Worm (Caenorhabditis elegans): ENCODE measurements around the gene dcar-1.

Gene dcar-1

DNA sequence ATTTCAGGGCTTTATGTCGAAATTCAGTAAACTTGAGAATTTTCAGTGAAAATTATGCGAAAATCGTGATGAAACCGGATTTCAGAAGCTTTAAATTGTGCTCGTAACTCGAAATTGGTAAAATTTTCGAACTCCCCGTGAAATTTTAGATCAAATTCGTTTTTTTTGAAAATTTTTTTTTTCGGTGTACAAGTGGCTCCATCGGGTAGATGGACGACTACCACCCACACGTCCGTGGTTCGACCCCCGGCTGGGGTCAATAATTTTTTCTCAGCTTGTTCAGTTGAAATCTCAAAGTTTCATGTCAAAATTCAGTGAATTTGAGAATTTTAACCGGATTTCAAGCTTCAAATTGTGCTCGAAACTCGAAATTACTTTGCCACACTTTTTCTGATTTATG is 25.7 kb downstream of the dcar-1 start:
- TF ChIP-seq snpc-1.3 (tag; optimal IDR thresholded peaks at IDR 0.05; ENCODE audit: insufficient read depth): no peak
- TF ChIP-seq lir-1 (GFP tag; conservative IDR thresholded peaks at IDR 0.05): no peak
- TF ChIP-seq ekl-4 (GFP tag; IDR thresholded peaks at IDR 0.05): 0 out of 2 replicates have a peak, but pooled peaks have one; percentile 14
- TF ChIP-seq T07F8.4 (tag; optimal IDR thresholded peaks at IDR 0.05): no peak
- no peak for TF ChIP-seq ceh-58 (GFP tag; IDR thresholded peaks at IDR 0.05)
- no peak for TF ChIP-seq lsy-27 (tag; optimal IDR thresholded peaks at IDR 0.05; ENCODE audit: borderline replicate concordance, insufficient read depth)
- no peak for TF ChIP-seq rec-8 (tag; optimal IDR thresholded peaks at IDR 0.05)
- no peak for TF ChIP-seq F22D6.2 (tag; optimal IDR thresholded peaks at IDR 0.05)
- no peak for TF ChIP-seq bed-1 (GFP tag; IDR thresholded peaks at IDR 0.05)
- TF ChIP-seq dpl-1 (GFP tag; optimal IDR thresholded peaks at IDR 0.05): no peak
- TF ChIP-seq nfya-1 (tag; optimal IDR thresholded peaks at IDR 0.05; ENCODE audit: borderline replicate concordance, insufficient read depth): no peak
- no peak for TF ChIP-seq lsl-1 (GFP tag; optimal IDR thresholded peaks at IDR 0.05)
- TF ChIP-seq tlf-1 (GFP tag; optimal IDR thresholded peaks at IDR 0.05): no peak
- TF ChIP-seq akir-1 (GFP tag; optimal IDR thresholded peaks at IDR 0.05): no peak
- no peak for TF ChIP-seq pha-4 (tag; optimal IDR thresholded peaks at IDR 0.05)
- TF ChIP-seq him-1 (tag; optimal IDR thresholded peaks at IDR 0.05): peak; percentile 95
- TF ChIP-seq tbp1 (GFP tag; optimal IDR thresholded peaks at IDR 0.05): no peak
- TF ChIP-seq ztf-18 (tag; optimal IDR thresholded peaks at IDR 0.05): no peak
- TF ChIP-seq F57C9.4 (tag; optimal IDR thresholded peaks at IDR 0.05): no peak
- TF ChIP-seq ets-4 (GFP tag; optimal IDR thresholded peaks at IDR 0.05): no peak
- no peak for TF ChIP-seq madf-10 (tag; optimal IDR thresholded peaks at IDR 0.05)
- TF ChIP-seq ama-1 (optimal IDR thresholded peaks at IDR 0.05): no peak
- peak in 1 of 2 experiments; percentile 20 for TF ChIP-seq ama-1 (GFP tag; optimal IDR thresholded peaks at IDR 0.05)
- TF ChIP-seq mel-28 (tag; optimal IDR thresholded peaks at IDR 0.05; ENCODE audit: borderline replicate concordance): no peak
- no peak for TF ChIP-seq efl-1 (GFP tag; optimal IDR thresholded peaks at IDR 0.05)
- no peak for TF ChIP-seq C06A6.2 (GFP tag; conservative IDR thresholded peaks at IDR 0.05)
- peak; percentile 21; the same call in 1 of the 2 replicates for TF ChIP-seq B0336.3 (GFP tag; IDR thresholded peaks at IDR 0.05)
- no peak for TF ChIP-seq F33H1.4 (GFP tag; IDR thresholded peaks at IDR 0.05)
- no peak for TF ChIP-seq Y56A3A.18 (GFP tag; IDR thresholded peaks at IDR 0.05)
- TF ChIP-seq F57A8.1 (GFP tag; optimal IDR thresholded peaks at IDR 0.05): no peak
- no peak for TF ChIP-seq ztf-22 (GFP tag; optimal IDR thresholded peaks at IDR 0.05)
- peak; percentile 23; the same call in 1 of the 2 replicates for TF ChIP-seq mcd-1 (GFP tag; IDR thresholded peaks at IDR 0.05)
- TF ChIP-seq cebp-1 (GFP tag; IDR thresholded peaks at IDR 0.05): no peak
- TF ChIP-seq cebp-1 (tag; optimal IDR thresholded peaks at IDR 0.05): no peak
- TF ChIP-seq Y95B8A.8 (GFP tag; IDR thresholded peaks at IDR 0.05): no peak
- no peak for TF ChIP-seq sptf-2 (GFP tag; optimal IDR thresholded peaks at IDR 0.05)
- no peak for TF ChIP-seq lag-1 (GFP tag; IDR thresholded peaks at IDR 0.05)
- no peak for TF ChIP-seq rpc-1 (optimal IDR thresholded peaks at IDR 0.05)
- TF ChIP-seq rpc-1 (tag; optimal IDR thresholded peaks at IDR 0.05): peak; percentile 39
- TF ChIP-seq hmg-1.2 (GFP tag; IDR thresholded peaks at IDR 0.05): 0 out of 2 replicates have a peak, but pooled peaks have one; percentile 16
- no peak for TF ChIP-seq nhr-120 (GFP tag; IDR thresholded peaks at IDR 0.05)
- peak; percentile 17; the same call in 1 of the 2 replicates for TF ChIP-seq pbrm-1 (GFP tag; IDR thresholded peaks at IDR 0.05)
- TF ChIP-seq nfyb-1 (GFP tag; IDR thresholded peaks at IDR 0.05): no peak
- TF ChIP-seq ztf-26 (tag; optimal IDR thresholded peaks at IDR 0.05): no peak
- TF ChIP-seq lin-54 (GFP tag; optimal IDR thresholded peaks at IDR 0.05): no peak
- 0 out of 2 replicates have a peak, but pooled peaks have one; percentile 24 for TF ChIP-seq Y53G8AR.9 (GFP tag; conservative IDR thresholded peaks at IDR 0.05)
- no peak for TF ChIP-seq ZK185.1 (tag; optimal IDR thresholded peaks at IDR 0.05; ENCODE audit: poor library complexity, severe bottlenecking)
- no peak for TF ChIP-seq madf-6 (GFP tag; IDR thresholded peaks at IDR 0.05)
- TF ChIP-seq zim-3 (tag; optimal IDR thresholded peaks at IDR 0.05): no peak
- no peak for TF ChIP-seq dpff-1 (tag; optimal IDR thresholded peaks at IDR 0.05)
